Worm (Caenorhabditis elegans): ENCODE measurements around the gene thn-2.

ce11 chrIV:12334708-12335107 lies 48.3 kb upstream of the thn-2 start:
- TF ChIP-seq nhr-11 (tag; optimal IDR thresholded peaks at IDR 0.05), result no peak
- TF ChIP-seq nhr-25 (tag; optimal IDR thresholded peaks at IDR 0.05), result no peak
- no peak for TF ChIP-seq fkh-10 (GFP tag; optimal IDR thresholded peaks at IDR 0.05)
- TF ChIP-seq ceh-9 (tag; optimal IDR thresholded peaks at IDR 0.05), result no peak
- no peak for TF ChIP-seq nhr-23 (tag; optimal IDR thresholded peaks at IDR 0.05)
- no peak for TF ChIP-seq aly-2 (tag; optimal IDR thresholded peaks at IDR 0.05)
- no peak for TF ChIP-seq egl-27 (tag; optimal IDR thresholded peaks at IDR 0.05)
- TF ChIP-seq nhr-28 (tag; optimal IDR thresholded peaks at IDR 0.05), result no peak
- no peak for TF ChIP-seq nhr-77 (tag; optimal IDR thresholded peaks at IDR 0.05)
- no peak for TF ChIP-seq zag-1 (tag; optimal IDR thresholded peaks at IDR 0.05)
- no peak for TF ChIP-seq fos-1 (tag; optimal IDR thresholded peaks at IDR 0.05)
- no peak for TF ChIP-seq snpc-4 (tag; optimal IDR thresholded peaks at IDR 0.05)
- TF ChIP-seq ama-1 (optimal IDR thresholded peaks at IDR 0.05), result no peak
- TF ChIP-seq jun-1 (tag; optimal IDR thresholded peaks at IDR 0.05), result no peak

Data from whole organism, L3 larva.